Fruit fly (Drosophila melanogaster) whole organism, embryonic: ENCODE results near the gene CG4757.

Experiments used
- CG10321 ChIP-seq: fragments of 200-800 bp; sonication (Bioruptor generic); IDR thresholded peaks from 2 replicates; pipeline ENCODE4 v1.3.6; 2022; ENCODE audit warnings: missing biosample characterization, missing genetic modification characterization
- CG10366 ChIP-seq: fragments of 200-800 bp; sonication (Bioruptor generic); IDR thresholded peaks from 2 replicates; pipeline ENCODE4 v1.3.6; 2022; ENCODE audit warnings: missing biosample characterization, missing genetic modification characterization
- CG10654 ChIP-seq: fragments of 200-800 bp; sonication (Bioruptor generic); optimal IDR thresholded peaks from 2 replicates; lab custom pipeline; 2016; ENCODE audit warnings: missing biosample characterization, missing genetic modification characterization
- CG10959 ChIP-seq: fragments of 200-800 bp; sonication (Bioruptor generic); IDR thresholded peaks from 2 replicates; pipeline ENCODE4 v1.3.6; 2022; ENCODE audit warnings: missing biosample characterization, missing genetic modification characterization
- CG11560 ChIP-seq: fragments of 200-800 bp; sonication (Bioruptor generic); IDR thresholded peaks from 3 replicates; pipeline ENCODE4 v1.3.6; 2022; ENCODE audit warnings: missing biosample characterization, missing genetic modification characterization
- CG12769 ChIP-seq: fragments of 200-800 bp; sonication (Bioruptor generic); optimal IDR thresholded peaks from 2 replicates; lab custom pipeline; 2019; ENCODE audit warnings: missing biosample characterization, mild to moderate bottlenecking, missing genetic modification characterization, moderate library complexity
- CG13287 ChIP-seq: fragments of 200-800 bp; sonication (Bioruptor generic); IDR thresholded peaks from 2 replicates; pipeline ENCODE4 v1.3.6; 2022; ENCODE audit warnings: missing biosample characterization, missing genetic modification characterization; ENCODE audit not compliant: partially characterized antibody
- CG13296 ChIP-seq: fragments of 200-800 bp; sonication (Bioruptor generic); optimal IDR thresholded peaks from 3 replicates; lab custom pipeline; 2018; ENCODE audit warnings: missing biosample characterization, mild to moderate bottlenecking, missing genetic modification characterization
- CG15011 ChIP-seq: fragments of 200-800 bp; sonication (Bioruptor generic); optimal IDR thresholded peaks from 3 replicates; lab custom pipeline; 2018; ENCODE audit warnings: missing biosample characterization, mild to moderate bottlenecking, missing genetic modification characterization
- CG15601 ChIP-seq: fragments of 200-800 bp; sonication (Bioruptor generic); optimal IDR thresholded peaks from 3 replicates; lab custom pipeline; 2019; ENCODE audit warnings: missing biosample characterization, mild to moderate bottlenecking, missing genetic modification characterization, moderate library complexity
- CG16813 ChIP-seq: fragments of 200-800 bp; sonication (Bioruptor generic); IDR thresholded peaks from 3 replicates; pipeline ENCODE4 v1.3.6; 2022; ENCODE audit warnings: missing biosample characterization, missing genetic modification characterization; ENCODE audit not compliant: partially characterized antibody
- CG16815 ChIP-seq: fragments of 200-800 bp; sonication (Bioruptor generic); optimal IDR thresholded peaks from 3 replicates; lab custom pipeline; 2017; ENCODE audit warnings: missing biosample characterization, mild to moderate bottlenecking, missing genetic modification characterization
- CG17359 ChIP-seq: fragments of 200-800 bp; sonication (Bioruptor generic); optimal IDR thresholded peaks from 3 replicates; lab custom pipeline; 2018; ENCODE audit warnings: missing biosample characterization, mild to moderate bottlenecking, missing genetic modification characterization, moderate library complexity
- CG17829 ChIP-seq: fragments of 200-800 bp; optimal IDR thresholded peaks from 2 replicates; lab custom pipeline; 2019; ENCODE audit warnings: missing biosample characterization, mild to moderate bottlenecking, missing genetic modification characterization, moderate library complexity
- CG18476 ChIP-seq: fragments of 200-800 bp; sonication (Bioruptor generic); optimal IDR thresholded peaks from 2 replicates; lab custom pipeline; 2016; ENCODE audit warnings: missing biosample characterization, mild to moderate bottlenecking, missing genetic modification characterization
- CG18764 ChIP-seq: fragments of 200-800 bp; sonication (Bioruptor generic); optimal IDR thresholded peaks from 3 replicates; lab custom pipeline; 2016; ENCODE audit warnings: missing biosample characterization, missing genetic modification characterization
- CG33213 ChIP-seq: fragments of 200-800 bp; sonication (Bioruptor generic); optimal IDR thresholded peaks from 3 replicates; lab custom pipeline; 2016; ENCODE audit warnings: missing biosample characterization, missing genetic modification characterization
- CG4424 ChIP-seq: fragments of 200-800 bp; sonication (Bioruptor generic); optimal IDR thresholded peaks from 3 replicates; lab custom pipeline; 2016; ENCODE audit warnings: missing biosample characterization, missing genetic modification characterization
- CG4617 ChIP-seq: fragments of 200-800 bp; sonication (Bioruptor generic); optimal IDR thresholded peaks from 3 replicates; lab custom pipeline; 2016; ENCODE audit warnings: missing biosample characterization, missing genetic modification characterization, borderline replicate concordance
- CG4854 ChIP-seq: fragments of 200-800 bp; sonication (Bioruptor generic); optimal IDR thresholded peaks from 2 replicates; lab custom pipeline; 2016; ENCODE audit warnings: missing biosample characterization, missing genetic modification characterization, inconsistent platforms
- CG5953 ChIP-seq: fragments of 200-800 bp; sonication (Bioruptor generic); IDR thresholded peaks from 2 replicates; pipeline ENCODE4 v1.3.6; 2022; ENCODE audit warnings: missing biosample characterization, missing genetic modification characterization
- CG9797 ChIP-seq: fragments of 200-800 bp; sonication (Bioruptor generic); optimal IDR thresholded peaks from 3 replicates; lab custom pipeline; 2018; ENCODE audit warnings: missing biosample characterization, mild to moderate bottlenecking, missing genetic modification characterization
- CHES-1-like ChIP-seq: fragments of 200-800 bp; sonication (Bioruptor generic); optimal IDR thresholded peaks from 2 replicates; lab custom pipeline; 2016; ENCODE audit warnings: missing biosample characterization, missing genetic modification characterization
- D19B ChIP-seq: fragments of 200-800 bp; sonication (Bioruptor generic); optimal IDR thresholded peaks from 2 replicates; lab custom pipeline; 2017; ENCODE audit warnings: missing biosample characterization, mild to moderate bottlenecking, missing genetic modification characterization
- Eip74EF ChIP-seq, 2 experiments: fragments of 200-800 bp in 1 of 2; fragments of >200 bp in 1 of 2; sonication (Bioruptor generic) in 1 of 2; optimal IDR thresholded peaks; 2 replicates each; lab custom pipeline; 2017 to 2019; ENCODE audit warnings: missing biosample characterization in 2 of 2, missing genetic modification characterization in 2 of 2, mild to moderate bottlenecking in 1 of 2, moderate library complexity in 1 of 2
- Elba2 ChIP-seq: fragments of 200-800 bp; sonication (Bioruptor generic); optimal IDR thresholded peaks from 3 replicates; lab custom pipeline; 2016; ENCODE audit warnings: missing biosample characterization, missing genetic modification characterization
- GATAe ChIP-seq: fragments of 200-800 bp; sonication (Bioruptor generic); conservative IDR thresholded peaks from 2 replicates; pipeline ENCODE4 v1.3.6; 2022; ENCODE audit warnings: missing biosample characterization, missing genetic modification characterization
- Gug ChIP-seq: fragments of 200-800 bp; sonication (Bioruptor generic); IDR thresholded peaks from 4 replicates; pipeline ENCODE4 v1.3.6; 2022; ENCODE audit warnings: missing biosample characterization, missing genetic modification characterization
- HLH54F ChIP-seq: fragments of 200-800 bp; sonication (Bioruptor generic); optimal IDR thresholded peaks from 3 replicates; lab custom pipeline; 2016; ENCODE audit warnings: missing biosample characterization, missing genetic modification characterization
- Hr3 ChIP-seq: fragments of 200-800 bp; sonication (Bioruptor generic); optimal IDR thresholded peaks from 3 replicates; lab custom pipeline; 2016; ENCODE audit warnings: missing biosample characterization, missing genetic modification characterization
- Hr39 ChIP-seq: fragments of >200 bp; optimal IDR thresholded peaks from 2 replicates; lab custom pipeline; 2017
- Lhr ChIP-seq: fragments of 200-800 bp; sonication (Bioruptor generic); optimal IDR thresholded peaks from 3 replicates; lab custom pipeline; 2017; ENCODE audit warnings: mild to moderate bottlenecking, missing biosample characterization, missing genetic modification reagents, missing genetic modification characterization
- Max ChIP-seq: fragments of 200-800 bp; sonication (Bioruptor generic); optimal IDR thresholded peaks from 2 replicates; lab custom pipeline; 2016; ENCODE audit warnings: missing biosample characterization, mild to moderate bottlenecking, missing genetic modification characterization
- NFAT ChIP-seq: fragments of 200-800 bp; sonication (Bioruptor generic); IDR thresholded peaks from 2 replicates; pipeline ENCODE4 v1.3.6; 2022; ENCODE audit warnings: missing biosample characterization, missing genetic modification characterization
- Stat92E ChIP-seq, 3 experiments: fragments of >200 bp in 2 of 3; fragments of 200-800 bp in 1 of 3; sonication (Bioruptor generic) in 1 of 3; optimal IDR thresholded peaks; 2 replicates each; lab custom pipeline; 2017 to 2019; ENCODE audit warnings: missing biosample characterization in 3 of 3, missing genetic modification characterization in 3 of 3, mild to moderate bottlenecking in 1 of 3, moderate library complexity in 1 of 3
- Usf ChIP-seq: fragments of 200-800 bp; sonication (Bioruptor generic); optimal IDR thresholded peaks from 2 replicates; lab custom pipeline; 2017; ENCODE audit warnings: missing genotype, missing biosample characterization, missing genetic modification characterization
- Vsx1 ChIP-seq: fragments of 200-800 bp; sonication (Bioruptor generic); optimal IDR thresholded peaks from 2 replicates; lab custom pipeline; 2017; ENCODE audit warnings: missing biosample characterization, mild to moderate bottlenecking, missing genetic modification characterization, missing genetic modification reagents
- ase ChIP-seq: fragments of 200-800 bp; sonication (Bioruptor generic); IDR thresholded peaks from 3 replicates; pipeline ENCODE4 v1.3.6; 2022; ENCODE audit warnings: missing biosample characterization, missing genetic modification characterization
- crp ChIP-seq, 2 experiments: fragments of 200-800 bp; sonication (Bioruptor generic); optimal IDR thresholded peaks; 2 replicates in 1 of 2; 3 replicates in 1 of 2; lab custom pipeline; 2017; ENCODE audit warnings: missing biosample characterization in 2 of 2, missing genetic modification characterization in 2 of 2, mild to moderate bottlenecking in 1 of 2, moderate library complexity in 1 of 2
- esg ChIP-seq: fragments of 200-800 bp; sonication (Bioruptor generic); conservative IDR thresholded peaks from 2 replicates; pipeline ENCODE4 v1.3.6; 2022; ENCODE audit warnings: missing biosample characterization, missing genetic modification characterization
- fd102C ChIP-seq: fragments of 200-800 bp; sonication (Bioruptor generic); optimal IDR thresholded peaks from 2 replicates; lab custom pipeline; 2018; ENCODE audit warnings: missing biosample characterization, mild to moderate bottlenecking, missing genetic modification characterization, moderate library complexity
- fd64A ChIP-seq: fragments of 200-800 bp; sonication (Bioruptor generic); optimal IDR thresholded peaks from 3 replicates; lab custom pipeline; 2018; ENCODE audit warnings: missing biosample characterization, mild to moderate bottlenecking, missing genetic modification characterization
- gcm ChIP-seq: fragments of 200-800 bp; sonication (Bioruptor generic); optimal IDR thresholded peaks from 2 replicates; lab custom pipeline; 2019; ENCODE audit warnings: missing biosample characterization, mild to moderate bottlenecking, missing genetic modification characterization, moderate library complexity
- ken ChIP-seq: fragments of 200-800 bp; sonication (Bioruptor generic); IDR thresholded peaks from 3 replicates; pipeline ENCODE4 v1.3.6; 2022; ENCODE audit warnings: missing biosample characterization, missing genetic modification characterization
- knrl ChIP-seq: fragments of 200-800 bp; sonication (Bioruptor generic); IDR thresholded peaks from 3 replicates; pipeline ENCODE4 v1.3.6; 2022; ENCODE audit warnings: missing biosample characterization, missing genetic modification characterization; ENCODE audit not compliant: partially characterized antibody
- lab ChIP-seq: fragments of 200-800 bp; sonication (Bioruptor generic); optimal IDR thresholded peaks from 3 replicates; lab custom pipeline; 2017; ENCODE audit warnings: missing biosample characterization, missing genetic modification characterization, mild to moderate bottlenecking, moderate library complexity, missing genetic modification reagents
- luna ChIP-seq: fragments of 200-800 bp; sonication (Bioruptor generic); optimal IDR thresholded peaks from 2 replicates; lab custom pipeline; 2016; ENCODE audit warnings: missing biosample characterization, missing genetic modification characterization
- psq ChIP-seq: fragments of 200-800 bp; sonication (Bioruptor generic); optimal IDR thresholded peaks from 2 replicates; lab custom pipeline; 2017; ENCODE audit warnings: missing biosample characterization, missing genetic modification characterization
- vnd ChIP-seq: fragments of 200-800 bp; sonication (Bioruptor generic); IDR thresholded peaks from 3 replicates; pipeline ENCODE4 v1.3.6; 2022; ENCODE audit warnings: missing biosample characterization, missing genetic modification characterization; ENCODE audit not compliant: partially characterized antibody

The CG4757 gene

DNA sequence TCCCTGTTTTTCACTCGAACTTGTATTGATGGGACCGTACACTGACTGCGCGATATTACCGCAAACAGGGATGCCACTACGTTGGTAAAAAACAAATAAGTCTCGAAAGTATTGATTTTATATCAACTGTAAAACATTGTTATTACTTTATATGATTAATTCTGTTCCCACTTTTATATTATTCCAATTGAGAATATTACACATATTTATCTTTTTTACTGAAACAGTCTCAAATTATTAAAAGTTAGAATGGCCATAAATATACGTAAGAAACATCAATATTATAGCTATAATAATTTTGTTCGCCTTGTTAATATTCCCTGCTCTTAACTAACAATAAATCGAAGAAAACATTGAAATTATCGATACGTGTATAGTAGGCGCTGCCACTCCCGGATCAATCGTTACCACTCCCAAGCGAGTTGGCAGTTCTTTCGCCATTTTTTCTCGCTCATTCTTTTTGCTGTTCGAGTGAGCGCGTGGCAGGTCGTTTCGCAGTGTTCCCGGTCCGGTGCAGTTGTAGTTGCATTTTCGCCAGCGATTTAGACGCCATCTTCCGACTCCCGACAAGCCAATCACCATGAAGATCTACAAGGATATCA lies 48.9 kb downstream of the CG4757 start, which contains the start of the genes SdhC and Tctp (continued):
- TF ChIP-seq Vsx1 (GFP tag; lab: Kevin White, UChicago) (peak; percentile 24), CG18764 (GFP tag; lab: Kevin White, UChicago) (peak; percentile 2), Lhr (GFP tag; lab: Kevin White, UChicago) (peak; percentile 58), NFAT (peak; percentile 33; the same call in 1 of the 2 replicates), fd102C (no peak), fd64A (no peak), CG10366 (GFP tag; lab: Robert Waterston, UW) (no peak), CG10654 (GFP tag; lab: Kevin White, UChicago) (peak; percentile 15), gcm (peak; percentile 18), GATAe (GFP tag; lab: Robert Waterston, UW) (no peak), CG33213 (GFP tag; lab: Kevin White, UChicago) (peak; percentile 19), CG13287 (peak; percentile 63), CG11560 (tag; lab: Robert Waterston, UW) (no peak), CG17359 (tag; lab: Kevin White, UChicago) (no peak), ken (no peak), D19B (GFP tag; lab: Kevin White, UChicago) (peak; percentile 15), lab (GFP tag; lab: Kevin White, UChicago) (peak; percentile 41), CG13296 (GFP tag; lab: Kevin White, UChicago) (peak; percentile 58), Eip74EF (GFP tag; optimal IDR thresholded peaks at IDR 0.05; lab: Kevin White, UChicago) (peak in 1 of 2 experiments; percentile 35), CG16813 (GFP tag; lab: Robert Waterston, UW) (peak; percentile 20; the same call in 1 of the 3 replicates), Usf (no peak), HLH54F (GFP tag; lab: Kevin White, UChicago) (peak; percentile 39), CG18476 (GFP tag; lab: Kevin White, UChicago) (peak; percentile 38), CG4854 (no peak), ase (no peak), esg (GFP tag; lab: Robert Waterston, UW) (no peak), Hr39 (lab: Kevin White, UChicago) (no peak), CG10959 (no peak), CG17829 (tag; lab: Kevin White, UChicago) (peak; percentile 59), Max (GFP tag; lab: Kevin White, UChicago) (peak; percentile 72), Gug (GFP tag; lab: Robert Waterston, UW) (no peak; the same call in 3 of the 4 replicates), CG12769 (peak; percentile 66), psq (no peak), CG10321 (GFP tag; lab: Robert Waterston, UW) (peak; percentile 8; the same call in 1 of the 2 replicates), crp (GFP tag; optimal IDR thresholded peaks at IDR 0.05; lab: Kevin White, UChicago) (peak in 1 of 2 experiments; percentile 23), CG5953 (GFP tag; lab: Robert Waterston, UW) (0 out of 2 replicates have a peak, but pooled peaks have one; percentile 31), knrl (GFP tag; lab: Robert Waterston, UW) (peak; percentile 48; the same call in 2 of the 3 replicates), CG15011 (GFP tag; lab: Kevin White, UChicago) (no peak), CG4424 (GFP tag; lab: Kevin White, UChicago) (peak; percentile 46), Hr3 (GFP tag; lab: Kevin White, UChicago) (peak; percentile 41), Elba2 (peak; percentile 19), CG16815 (GFP tag; lab: Kevin White, UChicago) (no peak), vnd (GFP tag; lab: Robert Waterston, UW) (no peak), CG4617 (GFP tag; lab: Kevin White, UChicago) (peak; percentile 38), CG9797 (GFP tag; lab: Kevin White, UChicago) (peak; percentile 67), CG15601 (tag; lab: Kevin White, UChicago) (peak; percentile 62), CHES-1-like (GFP tag; lab: Kevin White, UChicago) (peak; percentile 10), Stat92E (GFP tag; optimal IDR thresholded peaks at IDR 0.05; lab: Kevin White, UChicago) (no peak), luna (no peak)
